Worm (Caenorhabditis elegans): ENCODE measurements around the gene F29G6.1.

DNA sequence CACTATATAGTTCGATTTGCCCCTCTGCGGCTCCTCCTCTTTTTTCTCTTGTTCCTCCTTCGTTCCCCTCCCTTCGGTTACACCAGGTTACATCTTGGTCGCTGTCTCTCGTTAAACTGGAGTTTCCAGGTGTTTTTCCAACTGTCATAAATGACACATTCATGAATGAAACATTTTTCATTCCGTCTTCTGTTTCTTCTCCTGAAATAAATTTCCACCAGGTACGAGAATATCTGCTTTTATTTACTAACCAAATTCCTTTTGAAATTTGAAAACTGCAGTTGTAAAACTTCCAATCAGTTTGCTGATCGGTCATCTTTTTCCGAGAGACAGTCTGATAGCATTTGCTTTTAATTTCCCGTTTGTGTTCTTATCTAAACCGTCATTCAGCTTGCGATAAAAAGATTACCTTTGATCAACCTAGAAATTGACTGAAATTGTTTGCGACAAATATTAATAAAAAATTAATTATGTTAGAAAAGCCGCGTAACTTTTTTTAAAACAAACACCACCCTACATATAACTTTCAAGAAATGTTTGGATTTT lies 54.2 kb downstream of the F29G6.1 start, which contains the start of gene C35C5.10:
- TF ChIP-seq B0035.1 (tag; optimal IDR thresholded peaks at IDR 0.05) (no peak), lag-1 (GFP tag; IDR thresholded peaks at IDR 0.05) (no peak), cebp-1 (GFP tag; IDR thresholded peaks at IDR 0.05) (no peak), cebp-1 (tag; optimal IDR thresholded peaks at IDR 0.05) (no peak), F37B4.10 (GFP tag; IDR thresholded peaks at IDR 0.05) (no peak), ama-1 (optimal IDR thresholded peaks at IDR 0.05) (no peak), ama-1 (GFP tag; optimal IDR thresholded peaks at IDR 0.05) (no peak), unc-62 (GFP tag; optimal IDR thresholded peaks at IDR 0.05) (no peak), zim-3 (tag; optimal IDR thresholded peaks at IDR 0.05) (no peak), snpc-4 (GFP tag; optimal IDR thresholded peaks at IDR 0.05) (no peak), snpc-4 (tag; optimal IDR thresholded peaks at IDR 0.05) (no peak)

Data from whole organism, young adult.